Fruit fly (Drosophila melanogaster) whole organism, embryonic: ENCODE results near the gene cv-c.

Experiments
- Abd-B ChIP-seq: fragments of 200-800 bp; sonication (Bioruptor generic); optimal IDR thresholded peaks from 2 replicates; lab custom pipeline; 2018; ENCODE audit warnings: missing biosample characterization, mild to moderate bottlenecking, missing genetic modification characterization, moderate library complexity
- Atf3 ChIP-seq: fragments of 200-800 bp; sonication (Bioruptor generic); optimal IDR thresholded peaks from 3 replicates; lab custom pipeline; 2016; ENCODE audit warnings: missing biosample characterization, missing genetic modification characterization
- CG11085 ChIP-seq: fragments of 200-800 bp; sonication (Bioruptor generic); IDR thresholded peaks from 2 replicates; pipeline ENCODE4 v1.3.6; 2022; ENCODE audit warnings: missing biosample characterization, missing genetic modification characterization
- CG11723 ChIP-seq: fragments of 200-800 bp; sonication (Bioruptor generic); optimal IDR thresholded peaks from 2 replicates; lab custom pipeline; 2017; ENCODE audit warnings: missing biosample characterization, mild to moderate bottlenecking, missing genetic modification characterization
- CG12942 ChIP-seq: fragments of 200-800 bp; sonication (Bioruptor generic); optimal IDR thresholded peaks from 3 replicates; lab custom pipeline; 2016; ENCODE audit warnings: missing biosample characterization, missing genetic modification characterization
- CG16779 ChIP-seq: fragments of 200-800 bp; sonication (Bioruptor generic); IDR thresholded peaks from 2 replicates; pipeline ENCODE4 v1.3.6; 2022; ENCODE audit warnings: missing biosample characterization, missing genetic modification characterization
- CG17328 ChIP-seq: fragments of 200-800 bp; sonication (Bioruptor generic); IDR thresholded peaks from 2 replicates; pipeline ENCODE4 v1.3.6; 2022; ENCODE audit warnings: missing biosample characterization, missing genetic modification characterization
- CG18011 ChIP-seq: fragments of 200-800 bp; sonication (Bioruptor generic); optimal IDR thresholded peaks from 2 replicates; lab custom pipeline; 2017; ENCODE audit warnings: missing biosample characterization, missing genetic modification characterization, mild to moderate bottlenecking, moderate library complexity, missing genotype
- CG31224 ChIP-seq: fragments of 200-800 bp; sonication (Bioruptor generic); IDR thresholded peaks from 2 replicates; pipeline ENCODE4 v1.3.6; 2022; ENCODE audit warnings: missing biosample characterization, missing genetic modification characterization
- CG31365 ChIP-seq: fragments of 200-800 bp; sonication (Bioruptor generic); optimal IDR thresholded peaks from 2 replicates; lab custom pipeline; 2018; ENCODE audit warnings: missing biosample characterization, mild to moderate bottlenecking, missing genetic modification characterization
- CG3407 ChIP-seq: fragments of 200-800 bp; sonication (Bioruptor generic); optimal IDR thresholded peaks from 2 replicates; lab custom pipeline; 2018; ENCODE audit warnings: missing biosample characterization, mild to moderate bottlenecking, missing genetic modification characterization
- CG7987 ChIP-seq: fragments of 200-800 bp; sonication (Bioruptor generic); optimal IDR thresholded peaks from 2 replicates; lab custom pipeline; 2018; ENCODE audit warnings: missing biosample characterization, mild to moderate bottlenecking, missing genetic modification characterization, moderate library complexity
- CG8281 ChIP-seq: fragments of 200-800 bp; sonication (Bioruptor generic); optimal IDR thresholded peaks from 2 replicates; lab custom pipeline; 2018; ENCODE audit warnings: missing biosample characterization, mild to moderate bottlenecking, missing genetic modification characterization, moderate library complexity
- CG8359 ChIP-seq: fragments of 200-800 bp; sonication (Bioruptor generic); optimal IDR thresholded peaks from 2 replicates; lab custom pipeline; 2017; ENCODE audit warnings: missing biosample characterization, mild to moderate bottlenecking, missing genetic modification characterization, borderline replicate concordance
- CG8924 ChIP-seq: fragments of 200-800 bp; optimal IDR thresholded peaks from 3 replicates; lab custom pipeline; 2019; ENCODE audit warnings: missing biosample characterization, mild to moderate bottlenecking, missing genetic modification characterization, moderate library complexity
- CHES-1-like ChIP-seq: fragments of 200-800 bp; sonication (Bioruptor generic); optimal IDR thresholded peaks from 2 replicates; lab custom pipeline; 2016; ENCODE audit warnings: missing biosample characterization, missing genetic modification characterization
- CkIIα-i1 ChIP-seq: fragments of 200-800 bp; sonication (Bioruptor generic); IDR thresholded peaks from 2 replicates; pipeline ENCODE4 v1.3.6; 2022; ENCODE audit warnings: missing biosample characterization, missing genetic modification characterization
- ERR ChIP-seq: fragments of 200-800 bp; sonication (Bioruptor generic); optimal IDR thresholded peaks from 2 replicates; lab custom pipeline; 2016; ENCODE audit warnings: missing biosample characterization, missing genetic modification characterization
- Fer2 ChIP-seq: fragments of 200-800 bp; sonication (Bioruptor generic); optimal IDR thresholded peaks from 2 replicates; lab custom pipeline; 2018; ENCODE audit warnings: missing biosample characterization, mild to moderate bottlenecking, missing genetic modification characterization, moderate library complexity
- H2.0 ChIP-seq: fragments of 200-800 bp; sonication (Bioruptor generic); IDR thresholded peaks from 2 replicates; pipeline ENCODE4 v1.3.6; 2022; ENCODE audit warnings: missing biosample characterization, missing genetic modification characterization
- HLH3B ChIP-seq: fragments of 200-800 bp; sonication (Bioruptor generic); IDR thresholded peaks from 2 replicates; pipeline ENCODE4 v1.3.6; 2022; ENCODE audit warnings: missing biosample characterization, missing genetic modification characterization
- HLH4C ChIP-seq: fragments of 200-800 bp; sonication (Bioruptor generic); IDR thresholded peaks from 3 replicates; pipeline ENCODE4 v1.3.6; 2022; ENCODE audit warnings: missing biosample characterization, missing genetic modification characterization; ENCODE audit not compliant: partially characterized antibody
- MESR4 ChIP-seq: fragments of 200-800 bp; sonication (Bioruptor generic); optimal IDR thresholded peaks from 2 replicates; lab custom pipeline; 2018; ENCODE audit warnings: missing biosample characterization, mild to moderate bottlenecking, missing genetic modification characterization, moderate library complexity
- Mes4 ChIP-seq: fragments of 200-800 bp; sonication (Bioruptor generic); optimal IDR thresholded peaks from 2 replicates; lab custom pipeline; 2016; ENCODE audit warnings: missing biosample characterization, missing genetic modification characterization
- Oli ChIP-seq: fragments of 200-800 bp; sonication (Bioruptor generic); optimal IDR thresholded peaks from 2 replicates; lab custom pipeline; 2018; ENCODE audit warnings: missing biosample characterization, mild to moderate bottlenecking, missing genetic modification characterization, moderate library complexity
- Ptx1 ChIP-seq: fragments of 200-800 bp; sonication (Bioruptor generic); IDR thresholded peaks from 2 replicates; pipeline ENCODE4 v1.3.6; 2022; ENCODE audit warnings: missing biosample characterization, missing genetic modification characterization
- Sry-δ ChIP-seq: fragments of 200-800 bp; sonication (Bioruptor generic); optimal IDR thresholded peaks from 2 replicates; lab custom pipeline; 2016; ENCODE audit warnings: missing biosample characterization, missing genetic modification characterization
- Stat92E ChIP-seq, 3 experiments: fragments of >200 bp in 2 of 3; fragments of 200-800 bp in 1 of 3; sonication (Bioruptor generic) in 1 of 3; optimal IDR thresholded peaks; 2 replicates each; lab custom pipeline; 2017 to 2019; ENCODE audit warnings: missing biosample characterization in 3 of 3, missing genetic modification characterization in 3 of 3, mild to moderate bottlenecking in 1 of 3, moderate library complexity in 1 of 3
- chn ChIP-seq: fragments of 200-800 bp; sonication (Bioruptor generic); optimal IDR thresholded peaks from 2 replicates; lab custom pipeline; 2016; ENCODE audit warnings: missing biosample characterization, missing genetic modification characterization
- crol ChIP-seq: fragments of 200-800 bp; sonication (Bioruptor generic); IDR thresholded peaks from 2 replicates; pipeline ENCODE4 v1.3.6; 2022; ENCODE audit warnings: missing biosample characterization, missing genetic modification characterization
- gcm ChIP-seq: fragments of 200-800 bp; sonication (Bioruptor generic); optimal IDR thresholded peaks from 2 replicates; lab custom pipeline; 2019; ENCODE audit warnings: missing biosample characterization, mild to moderate bottlenecking, missing genetic modification characterization, moderate library complexity
- gsb-n ChIP-seq: fragments of 200-800 bp; sonication (Bioruptor generic); optimal IDR thresholded peaks from 3 replicates; lab custom pipeline; 2018; ENCODE audit warnings: missing biosample characterization, mild to moderate bottlenecking, missing genetic modification characterization
- ind ChIP-seq: fragments of 200-800 bp; sonication (Bioruptor generic); optimal IDR thresholded peaks from 3 replicates; lab custom pipeline; 2016; ENCODE audit warnings: missing biosample characterization, missing genetic modification characterization
- knrl ChIP-seq: fragments of 200-800 bp; sonication (Bioruptor generic); IDR thresholded peaks from 3 replicates; pipeline ENCODE4 v1.3.6; 2022; ENCODE audit warnings: missing biosample characterization, missing genetic modification characterization; ENCODE audit not compliant: partially characterized antibody
- nerfin-2 ChIP-seq: fragments of 200-800 bp; sonication (Bioruptor generic); IDR thresholded peaks from 2 replicates; pipeline ENCODE4 v1.3.6; 2022; ENCODE audit warnings: missing biosample characterization, missing genetic modification characterization; ENCODE audit not compliant: partially characterized antibody
- onecut ChIP-seq: fragments of 200-800 bp; sonication (Bioruptor generic); IDR thresholded peaks from 2 replicates; pipeline ENCODE4 v1.3.6; 2022; ENCODE audit warnings: missing biosample characterization, missing genetic modification characterization
- prd ChIP-seq, 3 experiments: fragments of >200 bp in 2 of 3; fragments of 200-800 bp in 1 of 3; sonication (Bioruptor generic) in 1 of 3; optimal IDR thresholded peaks in 2 of 3; IDR thresholded peaks in 1 of 3; 2 replicates in 2 of 3; 3 replicates in 1 of 3; pipeline versions ENCODE4 v1.3.6 to Lab custom; 2017 to 2022; ENCODE audit warnings: missing biosample characterization in 1 of 3, missing genetic modification characterization in 1 of 3
- ranshi ChIP-seq: fragments of 200-800 bp; sonication (Bioruptor generic); IDR thresholded peaks from 2 replicates; pipeline ENCODE4 v1.3.6; 2022; ENCODE audit warnings: missing biosample characterization, missing genetic modification characterization
- row ChIP-seq: fragments of 200-800 bp; sonication (Bioruptor generic); IDR thresholded peaks from 3 replicates; pipeline ENCODE4 v1.3.6; 2022; ENCODE audit warnings: missing biosample characterization, missing genetic modification characterization
- run ChIP-seq: fragments of 200-800 bp; sonication (Bioruptor generic); optimal IDR thresholded peaks from 3 replicates; lab custom pipeline; 2018; ENCODE audit warnings: missing biosample characterization, mild to moderate bottlenecking, missing genetic modification characterization
- salm ChIP-seq: fragments of 200-800 bp; sonication (Bioruptor generic); optimal IDR thresholded peaks from 2 replicates; lab custom pipeline; 2018; ENCODE audit warnings: missing biosample characterization, mild to moderate bottlenecking, missing genetic modification characterization
- sd ChIP-seq: fragments of 200-800 bp; sonication (Bioruptor generic); optimal IDR thresholded peaks from 3 replicates; lab custom pipeline; 2018; ENCODE audit warnings: missing biosample characterization, mild to moderate bottlenecking, missing genetic modification characterization, moderate library complexity
- sens ChIP-seq: fragments of 200-800 bp; sonication (Bioruptor generic); peaks from one replicate; lab custom pipeline; 2016; ENCODE audit warnings: missing biosample characterization, missing genetic modification characterization
- slp2 ChIP-seq: fragments of 200-800 bp; sonication (Bioruptor generic); optimal IDR thresholded peaks from 2 replicates; lab custom pipeline; 2016; ENCODE audit warnings: missing biosample characterization, missing genetic modification characterization
- so ChIP-seq: fragments of 200-800 bp; sonication (Bioruptor generic); IDR thresholded peaks from 3 replicates; pipeline ENCODE4 v1.3.6; 2022; ENCODE audit warnings: missing biosample characterization, missing genetic modification characterization
- ssp ChIP-seq: fragments of 200-800 bp; sonication (Bioruptor generic); IDR thresholded peaks from 2 replicates; pipeline ENCODE4 v1.3.6; 2022; ENCODE audit warnings: missing biosample characterization, missing genetic modification characterization
- vvl ChIP-seq: fragments of 200-800 bp; sonication (Bioruptor generic); IDR thresholded peaks from 2 replicates; pipeline ENCODE4 v1.3.6; 2022; ENCODE audit warnings: missing biosample characterization, missing genetic modification characterization
- yki ChIP-seq: fragments of >200 bp; optimal IDR thresholded peaks from 3 replicates; lab custom pipeline; 2018

Gene cv-c

dm6 chr3R:14511123-14511908 is 29.8 kb upstream of the cv-c start, which contains the start of the genes HtrA2 and mRpL11 (continued):
- TF ChIP-seq Oli (tag; lab: Kevin White, UChicago) (no peak), CHES-1-like (GFP tag; lab: Kevin White, UChicago) (peak; percentile 76), chn (GFP tag; lab: Kevin White, UChicago) (peak; percentile 62), ranshi (GFP tag; lab: Robert Waterston, UW) (no peak; the same call in 1 of the 2 replicates)

DNA sequence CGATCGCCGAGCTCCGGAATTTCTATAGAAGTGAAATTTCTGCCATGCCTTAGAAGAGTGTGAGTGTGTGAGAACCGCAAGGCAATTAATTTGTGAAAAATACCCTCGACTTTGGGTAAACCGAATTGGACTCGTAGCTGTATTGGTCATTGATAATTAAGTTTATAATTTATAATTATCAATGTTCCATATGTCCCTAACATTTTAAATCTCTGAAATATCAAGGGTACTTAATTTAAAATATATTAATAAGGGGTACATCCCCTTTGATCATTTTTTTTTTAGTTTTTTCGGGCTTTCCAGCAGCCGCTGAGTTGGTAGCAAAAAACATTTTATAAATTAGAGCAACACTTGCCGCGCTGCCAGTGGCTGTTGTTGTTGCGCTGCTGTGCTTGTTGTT is 23.6 kb upstream of the cv-c start:
- TF ChIP-seq Abd-B (GFP tag; lab: Kevin White, UChicago) (no peak), ind (no peak), yki (lab: Kevin White, UChicago) (no peak), gsb-n (no peak), so (no peak), ERR (no peak), CG17328 (GFP tag; lab: Robert Waterston, UW) (no peak), CG8924 (tag; lab: Kevin White, UChicago) (no peak), Stat92E (GFP tag; optimal IDR thresholded peaks at IDR 0.05; lab: Kevin White, UChicago) (no peak), row (no peak), nerfin-2 (GFP tag; lab: Robert Waterston, UW) (no peak), CG11085 (GFP tag; lab: Robert Waterston, UW) (no peak), crol (GFP tag; lab: Robert Waterston, UW) (no peak), ssp (GFP tag; lab: Robert Waterston, UW) (no peak), sd (tag; lab: Kevin White, UChicago) (no peak), CG18011 (GFP tag; lab: Kevin White, UChicago) (no peak), slp2 (no peak)

- no peak for TF ChIP-seq onecut (GFP tag; lab: Robert Waterston, UW)
- no peak for TF ChIP-seq HLH4C (GFP tag; lab: Robert Waterston, UW)
- no peak for TF ChIP-seq CkIIα-i1 (GFP tag; lab: Robert Waterston, UW)
- TF ChIP-seq run (tag; lab: Kevin White, UChicago): no peak
- TF ChIP-seq vvl (GFP tag; lab: Robert Waterston, UW): no peak
- TF ChIP-seq Fer2 (tag; lab: Kevin White, UChicago): no peak
- TF ChIP-seq CG8359 (GFP tag; lab: Kevin White, UChicago): no peak
- TF ChIP-seq CG3407 (GFP tag; lab: Kevin White, UChicago): no peak
- no peak for TF ChIP-seq CG31224
- peak; percentile 78 for TF ChIP-seq sens
- no peak for TF ChIP-seq CG11723 (GFP tag; lab: Kevin White, UChicago)
- TF ChIP-seq knrl (GFP tag; lab: Robert Waterston, UW): no peak
- no peak for TF ChIP-seq Atf3 (GFP tag; lab: Kevin White, UChicago)
- no peak for TF ChIP-seq CG7987 (GFP tag; lab: Kevin White, UChicago)
- TF ChIP-seq CG12942 (GFP tag; lab: Kevin White, UChicago): no peak
- no peak for TF ChIP-seq CG8281 (tag; lab: Kevin White, UChicago)
- TF ChIP-seq Ptx1 (GFP tag; lab: Robert Waterston, UW): no peak
- no peak for TF ChIP-seq H2.0 (GFP tag; lab: Robert Waterston, UW)
- TF ChIP-seq gcm: no peak
- no peak for TF ChIP-seq Mes4 (GFP tag; lab: Kevin White, UChicago)
- TF ChIP-seq CG31365 (tag; lab: Kevin White, UChicago): no peak
- TF ChIP-seq HLH3B (GFP tag; lab: Robert Waterston, UW): no peak
- no peak for TF ChIP-seq CG16779
- TF ChIP-seq salm (tag; lab: Kevin White, UChicago): no peak
- no peak for TF ChIP-seq Sry-δ (GFP tag; lab: Kevin White, UChicago)
- TF ChIP-seq prd (optimal IDR thresholded peaks at IDR 0.05; lab: Kevin White, UChicago): no peak
- peak; percentile 54; the same call in 2 of the 3 replicates for TF ChIP-seq prd (GFP tag; IDR thresholded peaks at IDR 0.05; lab: Robert Waterston, UW)
- TF ChIP-seq MESR4 (GFP tag; lab: Kevin White, UChicago): no peak
Observed at dm6 chr3R:14498072-14498471, 16.6 kb upstream of the cv-c start.
